Worm (Caenorhabditis elegans) whole organism, early embryonic: Measurements from ENCODE around the gene nlp-2.

Experiments
- B0310.2 ChIP-seq: sonication (generic microtip); optimal IDR thresholded peaks from 2 replicates; lab custom pipeline; 2016; ENCODE audit warnings: mild to moderate bottlenecking, missing genetic modification characterization, missing compliant biosample characterization
- F13C5.2 ChIP-seq: sonication (generic microtip); optimal IDR thresholded peaks from 2 replicates; lab custom pipeline; 2017; ENCODE audit warnings: mild to moderate bottlenecking, missing genetic modification characterization, inconsistent platforms, missing compliant biosample characterization
- aly-1 ChIP-seq: sonication (generic microtip); optimal IDR thresholded peaks from 2 replicates; lab custom pipeline; 2016; ENCODE audit warnings: missing genetic modification characterization, missing compliant biosample characterization
- ama-1 ChIP-seq: fragments of 150-350 bp; optimal IDR thresholded peaks from 2 replicates; lab custom pipeline; 2014
- ceh-13 ChIP-seq: fragments of 200-800 bp; sonication (Bioruptor generic); optimal IDR thresholded peaks from 2 replicates; lab custom pipeline; 2018; ENCODE audit warnings: mild to moderate bottlenecking, missing genetic modification characterization, missing compliant biosample characterization
- ceh-36 ChIP-seq: sonication (generic microtip); optimal IDR thresholded peaks from 2 replicates; lab custom pipeline; 2016; ENCODE audit warnings: missing genetic modification characterization, inconsistent platforms, missing compliant biosample characterization
- flt-1 ChIP-seq: fragments of 200-800 bp; sonication (Bioruptor generic); IDR thresholded peaks from 2 replicates; pipeline ENCODE4 v1.3.6; 2022; ENCODE audit warnings: missing genetic modification characterization, missing compliant biosample characterization
- hmbx-1 ChIP-seq: sonication (generic microtip); optimal IDR thresholded peaks from 2 replicates; lab custom pipeline; 2016; ENCODE audit warnings: mild to moderate bottlenecking, missing genetic modification characterization, missing compliant biosample characterization
- hmg-4 ChIP-seq: fragments of 200-800 bp; sonication (Bioruptor generic); optimal IDR thresholded peaks from 2 replicates; lab custom pipeline; 2018; ENCODE audit warnings: mild to moderate bottlenecking, missing genetic modification characterization, missing compliant biosample characterization
- hnd-1 ChIP-seq: sonication (generic microtip); optimal IDR thresholded peaks from 2 replicates; lab custom pipeline; 2016; ENCODE audit warnings: missing genetic modification characterization, missing compliant biosample characterization
- scrt-1 ChIP-seq: fragments of 200-800 bp; sonication (Bioruptor generic); IDR thresholded peaks from 2 replicates; pipeline ENCODE4 v1.3.6; 2022; ENCODE audit warnings: missing genetic modification characterization, missing compliant biosample characterization
- sea-1 ChIP-seq: fragments of 200-800 bp; sonication (Bioruptor generic); conservative IDR thresholded peaks from 2 replicates; pipeline ENCODE4 v1.3.6; 2022; ENCODE audit warnings: missing genetic modification characterization, missing compliant biosample characterization
- tbx-37 ChIP-seq: fragments of 200-800 bp; sonication (Bioruptor generic); conservative IDR thresholded peaks from 2 replicates; pipeline ENCODE4 v1.3.6; 2022; ENCODE audit warnings: missing genetic modification reagents, missing genetic modification characterization, missing compliant biosample characterization
- tra-4 ChIP-seq: sonication (generic microtip); optimal IDR thresholded peaks from 2 replicates; lab custom pipeline; 2017; ENCODE audit warnings: missing genetic modification characterization, missing compliant biosample characterization

- no peak for TF ChIP-seq ama-1 (lab: Kevin White, UChicago)
- no peak for TF ChIP-seq flt-1 (GFP tag; lab: Robert Waterston, UW)
- TF ChIP-seq ceh-13 (GFP tag; lab: Kevin White, UChicago): no peak
- TF ChIP-seq hnd-1 (tag; lab: Kevin White, UChicago): no peak
- no peak for TF ChIP-seq sea-1
- TF ChIP-seq hmbx-1 (tag; lab: Kevin White, UChicago): no peak
- TF ChIP-seq tra-4: no peak
- TF ChIP-seq ceh-36 (tag; lab: Kevin White, UChicago): no peak
- no peak for TF ChIP-seq scrt-1 (GFP tag; lab: Robert Waterston, UW)
- no peak for TF ChIP-seq F13C5.2
- TF ChIP-seq hmg-4 (GFP tag; lab: Kevin White, UChicago): no peak
- no peak for TF ChIP-seq tbx-37 (GFP tag; lab: Robert Waterston, UW)
- no peak for TF ChIP-seq aly-1 (tag; lab: Kevin White, UChicago)
- TF ChIP-seq B0310.2 (tag; lab: Kevin White, UChicago): no peak
These were observed 24.5 kb upstream of the nlp-2 start for ce11 chrX:2369073-2369472.
